Fruit fly (Drosophila melanogaster) whole organism, embryonic: ENCODE data around the gene CG7557.

ENCODE experiments used
- CG10565 ChIP-seq: fragments of 200-800 bp; sonication (Bioruptor generic); optimal IDR thresholded peaks from 3 replicates; lab custom pipeline; 2016; ENCODE audit warnings: missing biosample characterization, mild to moderate bottlenecking, missing genetic modification characterization
- CG10654 ChIP-seq: fragments of 200-800 bp; sonication (Bioruptor generic); optimal IDR thresholded peaks from 2 replicates; lab custom pipeline; 2016; ENCODE audit warnings: missing biosample characterization, missing genetic modification characterization
- CG12155 ChIP-seq: fragments of 200-800 bp; sonication (Bioruptor generic); optimal IDR thresholded peaks from 3 replicates; lab custom pipeline; 2016; ENCODE audit warnings: missing biosample characterization, missing genetic modification characterization
- CG12219 ChIP-seq: fragments of 200-800 bp; sonication (Bioruptor generic); optimal IDR thresholded peaks from 3 replicates; lab custom pipeline; 2018; ENCODE audit warnings: missing biosample characterization, mild to moderate bottlenecking, missing genetic modification characterization
- CG14441 ChIP-seq: fragments of 200-800 bp; sonication (Bioruptor generic); IDR thresholded peaks from 2 replicates; pipeline ENCODE4 v1.3.6; 2022; ENCODE audit warnings: missing biosample characterization, missing genetic modification characterization
- CG14667 ChIP-seq: fragments of 200-800 bp; sonication (Bioruptor generic); IDR thresholded peaks from 2 replicates; pipeline ENCODE4 v1.3.6; 2022; ENCODE audit warnings: missing biosample characterization, missing genetic modification characterization
- CG15269 ChIP-seq: fragments of 200-800 bp; sonication (Bioruptor generic); optimal IDR thresholded peaks from 2 replicates; lab custom pipeline; 2018; ENCODE audit warnings: missing biosample characterization, mild to moderate bottlenecking, missing genetic modification characterization, moderate library complexity
- CG17359 ChIP-seq: fragments of 200-800 bp; sonication (Bioruptor generic); optimal IDR thresholded peaks from 3 replicates; lab custom pipeline; 2018; ENCODE audit warnings: missing biosample characterization, mild to moderate bottlenecking, missing genetic modification characterization, moderate library complexity
- CG2889 ChIP-seq: fragments of 200-800 bp; sonication (Bioruptor generic); IDR thresholded peaks from 3 replicates; pipeline ENCODE4 v1.3.6; 2022; ENCODE audit warnings: missing biosample characterization, missing genetic modification characterization
- CG31388 ChIP-seq: fragments of 200-800 bp; sonication (Bioruptor generic); optimal IDR thresholded peaks from 2 replicates; lab custom pipeline; 2016; ENCODE audit warnings: missing biosample characterization, missing genetic modification characterization
- CG3163 ChIP-seq: fragments of 200-800 bp; sonication (Bioruptor generic); optimal IDR thresholded peaks from 3 replicates; lab custom pipeline; 2016; ENCODE audit warnings: missing biosample characterization, missing genetic modification characterization
- CG3281 ChIP-seq: fragments of 200-800 bp; sonication (Bioruptor generic); optimal IDR thresholded peaks from 3 replicates; lab custom pipeline; 2017; ENCODE audit warnings: missing biosample characterization, mild to moderate bottlenecking, missing genetic modification characterization
- CG34422 ChIP-seq: fragments of 200-800 bp; sonication (Bioruptor generic); IDR thresholded peaks from 3 replicates; pipeline ENCODE4 v1.3.6; 2022; ENCODE audit warnings: missing biosample characterization, missing genetic modification characterization
- CG3995 ChIP-seq: fragments of 200-800 bp; sonication (Bioruptor generic); optimal IDR thresholded peaks from 3 replicates; lab custom pipeline; 2016; ENCODE audit warnings: missing biosample characterization, missing genetic modification characterization
- CG8089 ChIP-seq: fragments of 200-800 bp; sonication (Bioruptor generic); optimal IDR thresholded peaks from 3 replicates; lab custom pipeline; 2016; ENCODE audit warnings: missing biosample characterization, missing genetic modification characterization
- CG8388 ChIP-seq: fragments of 200-800 bp; sonication (Bioruptor generic); optimal IDR thresholded peaks from 2 replicates; lab custom pipeline; 2019; ENCODE audit warnings: missing biosample characterization, mild to moderate bottlenecking, missing genetic modification characterization, moderate library complexity
- CG8924 ChIP-seq: fragments of 200-800 bp; optimal IDR thresholded peaks from 3 replicates; lab custom pipeline; 2019; ENCODE audit warnings: missing biosample characterization, mild to moderate bottlenecking, missing genetic modification characterization, moderate library complexity
- Deaf1 ChIP-seq: fragments of 200-800 bp; optimal IDR thresholded peaks from 3 replicates; lab custom pipeline; 2019; ENCODE audit warnings: missing biosample characterization, mild to moderate bottlenecking, missing genetic modification characterization, moderate library complexity
- Dip3 ChIP-seq: fragments of 200-800 bp; sonication (Bioruptor generic); optimal IDR thresholded peaks from 3 replicates; lab custom pipeline; 2016; ENCODE audit warnings: missing biosample characterization, missing genetic modification characterization
- HmgD ChIP-seq: fragments of 200-800 bp; sonication (Bioruptor generic); optimal IDR thresholded peaks from 3 replicates; lab custom pipeline; 2016; ENCODE audit warnings: missing biosample characterization, missing genetic modification characterization
- Hr78 ChIP-seq, 2 experiments: fragments of 200-800 bp in 1 of 2; fragments of >200 bp in 1 of 2; sonication (Bioruptor generic) in 1 of 2; optimal IDR thresholded peaks; 2 replicates each; lab custom pipeline; 2017 to 2019; ENCODE audit warnings: missing biosample characterization in 2 of 2, missing genetic modification characterization in 2 of 2, mild to moderate bottlenecking in 1 of 2, moderate library complexity in 1 of 2
- MBD-R2 ChIP-seq: fragments of 200-800 bp; sonication (Bioruptor generic); IDR thresholded peaks from 2 replicates; pipeline ENCODE4 v1.3.6; 2022; ENCODE audit warnings: missing biosample characterization, missing genetic modification characterization
- MTF-1 ChIP-seq: fragments of 200-800 bp; sonication (Bioruptor generic); optimal IDR thresholded peaks from 2 replicates; lab custom pipeline; 2018; ENCODE audit warnings: missing biosample characterization, mild to moderate bottlenecking, missing genetic modification characterization, borderline replicate concordance
- Med ChIP-seq: fragments of 200-800 bp; sonication (Bioruptor generic); peaks from one replicate; lab custom pipeline; 2016; ENCODE audit warnings: missing biosample characterization, missing genetic modification characterization, mild to moderate bottlenecking, inconsistent platforms, moderate library complexity
- Nf-YA ChIP-seq: fragments of 200-800 bp; sonication (Bioruptor generic); IDR thresholded peaks from 2 replicates; pipeline ENCODE4 v1.3.6; 2022; ENCODE audit warnings: missing biosample characterization, missing genetic modification characterization
- NfI ChIP-seq: fragments of 200-800 bp; sonication (Bioruptor generic); optimal IDR thresholded peaks from 3 replicates; lab custom pipeline; 2018; ENCODE audit warnings: missing biosample characterization, mild to moderate bottlenecking, missing genetic modification characterization, moderate library complexity
- Optix ChIP-seq: fragments of 200-800 bp; sonication (Bioruptor generic); IDR thresholded peaks from 3 replicates; pipeline ENCODE4 v1.3.6; 2022; ENCODE audit warnings: missing biosample characterization, missing genetic modification characterization
- Ptx1 ChIP-seq: fragments of 200-800 bp; sonication (Bioruptor generic); IDR thresholded peaks from 2 replicates; pipeline ENCODE4 v1.3.6; 2022; ENCODE audit warnings: missing biosample characterization, missing genetic modification characterization
- ab ChIP-seq: fragments of 200-800 bp; sonication (Bioruptor generic); optimal IDR thresholded peaks from 2 replicates; lab custom pipeline; 2016; ENCODE audit warnings: missing biosample characterization, missing genetic modification characterization
- abd-A ChIP-seq: fragments of 200-800 bp; sonication (Bioruptor generic); optimal IDR thresholded peaks from 3 replicates; lab custom pipeline; 2019; ENCODE audit warnings: missing biosample characterization, mild to moderate bottlenecking, missing genetic modification characterization, moderate library complexity
- aop ChIP-seq: fragments of 200-800 bp; sonication (Bioruptor generic); IDR thresholded peaks from 2 replicates; pipeline ENCODE4 v1.3.6; 2022; ENCODE audit warnings: missing biosample characterization, missing genetic modification characterization
- croc ChIP-seq: fragments of 200-800 bp; sonication (Bioruptor generic); conservative IDR thresholded peaks from 3 replicates; pipeline ENCODE4 v1.3.6; 2022; ENCODE audit warnings: missing biosample characterization, missing genetic modification characterization
- dan ChIP-seq: fragments of 200-800 bp; sonication (Bioruptor generic); IDR thresholded peaks from 2 replicates; pipeline ENCODE4 v1.3.6; 2022; ENCODE audit warnings: missing biosample characterization, missing genetic modification characterization
- disco-r ChIP-seq: fragments of 200-800 bp; sonication (Bioruptor generic); optimal IDR thresholded peaks from 2 replicates; lab custom pipeline; 2016; ENCODE audit warnings: missing biosample characterization, missing genetic modification characterization
- fd102C ChIP-seq: fragments of 200-800 bp; sonication (Bioruptor generic); optimal IDR thresholded peaks from 2 replicates; lab custom pipeline; 2018; ENCODE audit warnings: missing biosample characterization, mild to moderate bottlenecking, missing genetic modification characterization, moderate library complexity
- fd96Cb ChIP-seq: fragments of 200-800 bp; sonication (Bioruptor generic); optimal IDR thresholded peaks from 2 replicates; lab custom pipeline; 2018; ENCODE audit warnings: missing biosample characterization, mild to moderate bottlenecking, missing genetic modification characterization, moderate library complexity
- her ChIP-seq: fragments of 200-800 bp; sonication (Bioruptor generic); optimal IDR thresholded peaks from 2 replicates; lab custom pipeline; 2016; ENCODE audit warnings: missing biosample characterization, missing genetic modification characterization
- klu ChIP-seq: fragments of 200-800 bp; sonication (Bioruptor generic); IDR thresholded peaks from 2 replicates; pipeline ENCODE4 v1.3.6; 2022; ENCODE audit warnings: missing biosample characterization, missing genetic modification characterization
- knrl ChIP-seq: fragments of 200-800 bp; sonication (Bioruptor generic); IDR thresholded peaks from 3 replicates; pipeline ENCODE4 v1.3.6; 2022; ENCODE audit warnings: missing biosample characterization, missing genetic modification characterization; ENCODE audit not compliant: partially characterized antibody
- nerfin-1 ChIP-seq: fragments of 200-800 bp; sonication (Bioruptor generic); optimal IDR thresholded peaks from 3 replicates; lab custom pipeline; 2019; ENCODE audit warnings: missing biosample characterization, mild to moderate bottlenecking, missing genetic modification characterization, moderate library complexity
- peb ChIP-seq: fragments of 200-800 bp; sonication (Bioruptor generic); IDR thresholded peaks from 2 replicates; pipeline ENCODE4 v1.3.6; 2022; ENCODE audit warnings: missing biosample characterization, missing genetic modification characterization
- pros ChIP-seq: fragments of 200-800 bp; sonication (Bioruptor generic); optimal IDR thresholded peaks from 3 replicates; lab custom pipeline; 2019; ENCODE audit warnings: missing biosample characterization, mild to moderate bottlenecking, missing genetic modification characterization, moderate library complexity
- psq ChIP-seq: fragments of 200-800 bp; sonication (Bioruptor generic); optimal IDR thresholded peaks from 2 replicates; lab custom pipeline; 2017; ENCODE audit warnings: missing biosample characterization, missing genetic modification characterization
- schlank ChIP-seq: fragments of 200-800 bp; sonication (Bioruptor generic); optimal IDR thresholded peaks from 2 replicates; lab custom pipeline; 2018; ENCODE audit warnings: missing biosample characterization, mild to moderate bottlenecking, missing genetic modification characterization
- slbo ChIP-seq: fragments of 200-800 bp; sonication (Bioruptor generic); IDR thresholded peaks from 2 replicates; pipeline ENCODE4 v1.3.6; 2022; ENCODE audit warnings: missing biosample characterization, missing genetic modification characterization
- slou ChIP-seq: fragments of 200-800 bp; sonication (Bioruptor generic); optimal IDR thresholded peaks from 3 replicates; lab custom pipeline; 2016; ENCODE audit warnings: missing biosample characterization, missing genetic modification characterization
- slp2 ChIP-seq: fragments of 200-800 bp; sonication (Bioruptor generic); optimal IDR thresholded peaks from 2 replicates; lab custom pipeline; 2016; ENCODE audit warnings: missing biosample characterization, missing genetic modification characterization
- sna ChIP-seq: fragments of 200-800 bp; sonication (Bioruptor generic); IDR thresholded peaks from 2 replicates; pipeline ENCODE4 v1.3.6; 2022; ENCODE audit warnings: missing biosample characterization, missing genetic modification characterization; ENCODE audit not compliant: partially characterized antibody
- vnd ChIP-seq: fragments of 200-800 bp; sonication (Bioruptor generic); IDR thresholded peaks from 3 replicates; pipeline ENCODE4 v1.3.6; 2022; ENCODE audit warnings: missing biosample characterization, missing genetic modification characterization; ENCODE audit not compliant: partially characterized antibody
- wor ChIP-seq: fragments of 200-800 bp; sonication (Bioruptor generic); IDR thresholded peaks from 2 replicates; pipeline ENCODE4 v1.3.6; 2022; ENCODE audit warnings: missing biosample characterization, missing genetic modification characterization
- zf30C ChIP-seq: fragments of 200-800 bp; sonication (Bioruptor generic); optimal IDR thresholded peaks from 3 replicates; lab custom pipeline; 2018; ENCODE audit warnings: missing biosample characterization, mild to moderate bottlenecking, missing genetic modification characterization

The CG7557 gene

DNA sequence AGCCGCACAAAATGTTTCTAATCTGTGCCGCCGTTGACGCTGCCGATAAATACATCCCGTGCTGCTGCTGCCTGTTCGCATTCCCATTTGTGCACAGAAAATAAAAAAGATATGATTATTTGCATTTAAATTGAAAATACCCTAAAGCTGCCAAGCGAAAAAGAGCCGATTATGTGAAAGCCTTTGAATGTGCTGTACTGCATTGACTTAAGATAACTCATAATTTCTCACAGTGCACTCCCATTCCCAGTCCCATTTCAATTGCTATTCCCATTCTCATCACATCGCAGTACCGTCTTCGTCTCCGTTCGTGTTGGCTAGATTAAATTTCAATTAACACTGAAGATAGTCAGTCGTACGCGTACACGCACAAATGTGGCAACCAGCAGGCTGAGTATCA lies 4.0 kb downstream of the CG7557 start (continued):
- peak; percentile 76 for TF ChIP-seq Optix (GFP tag; lab: Robert Waterston, UW)
- peak; percentile 21; the same call in 1 of the 2 replicates for TF ChIP-seq MBD-R2 (GFP tag; lab: Robert Waterston, UW)
- no peak for TF ChIP-seq aop (GFP tag; lab: Robert Waterston, UW)
- TF ChIP-seq Med (GFP tag; lab: Kevin White, UChicago), result peak; percentile 91
- no peak for TF ChIP-seq slou (GFP tag; lab: Kevin White, UChicago)
- no peak for TF ChIP-seq psq
- TF ChIP-seq CG8089, result peak; percentile 21
- peak; percentile 75 for TF ChIP-seq slbo (GFP tag; lab: Robert Waterston, UW)
- no peak for TF ChIP-seq schlank (tag; lab: Kevin White, UChicago)
- TF ChIP-seq knrl (GFP tag; lab: Robert Waterston, UW), result no peak
- TF ChIP-seq ab, result no peak
- peak; percentile 2 for TF ChIP-seq Dip3 (GFP tag; lab: Kevin White, UChicago)
- no peak for TF ChIP-seq disco-r (GFP tag; lab: Kevin White, UChicago)
- TF ChIP-seq CG31388, result no peak
- peak; percentile 63; the same call in 1 of the 3 replicates for TF ChIP-seq CG34422 (GFP tag; lab: Robert Waterston, UW)
- TF ChIP-seq Hr78 (GFP tag; optimal IDR thresholded peaks at IDR 0.05; lab: Kevin White, UChicago), result no peak
- TF ChIP-seq sna (GFP tag; lab: Robert Waterston, UW), result no peak
- peak; percentile 54 for TF ChIP-seq slp2 (GFP tag; lab: Kevin White, UChicago)
- TF ChIP-seq CG12155 (GFP tag; lab: Kevin White, UChicago), result peak; percentile 21
- TF ChIP-seq fd102C (GFP tag; lab: Kevin White, UChicago), result no peak
- TF ChIP-seq Nf-YA, result no peak
- peak; percentile 61; the same call in 2 of the 3 replicates for TF ChIP-seq CG2889 (GFP tag; lab: Robert Waterston, UW)
- TF ChIP-seq klu (GFP tag; lab: Robert Waterston, UW), result no peak
- no peak for TF ChIP-seq HmgD (GFP tag; lab: Kevin White, UChicago)
- TF ChIP-seq nerfin-1 (tag; lab: Kevin White, UChicago), result no peak
- TF ChIP-seq croc (GFP tag; lab: Robert Waterston, UW), result peak; percentile 41; the same call in 2 of the 3 replicates
- TF ChIP-seq pros (GFP tag; lab: Kevin White, UChicago), result no peak
- TF ChIP-seq dan (GFP tag; lab: Robert Waterston, UW), result no peak
- no peak for TF ChIP-seq MTF-1 (GFP tag; lab: Kevin White, UChicago)
- TF ChIP-seq wor (GFP tag; lab: Robert Waterston, UW), result peak; percentile 54
- no peak for TF ChIP-seq NfI (GFP tag; lab: Kevin White, UChicago)
- TF ChIP-seq CG3995 (GFP tag; lab: Kevin White, UChicago), result no peak
- peak; percentile 56 for TF ChIP-seq CG14441
- TF ChIP-seq Ptx1 (GFP tag; lab: Robert Waterston, UW), result peak; percentile 59
- TF ChIP-seq CG8924 (tag; lab: Kevin White, UChicago), result peak; percentile 33
- peak; percentile 24 for TF ChIP-seq CG3281 (GFP tag; lab: Kevin White, UChicago)
- no peak for TF ChIP-seq CG12219 (GFP tag; lab: Kevin White, UChicago)
- TF ChIP-seq zf30C (GFP tag; lab: Kevin White, UChicago), result no peak
- peak; percentile 7 for TF ChIP-seq her (GFP tag; lab: Kevin White, UChicago)
- peak; percentile 40 for TF ChIP-seq CG15269 (tag; lab: Kevin White, UChicago)
- TF ChIP-seq abd-A (tag; lab: Kevin White, UChicago), result no peak
- no peak for TF ChIP-seq vnd
- no peak for TF ChIP-seq CG10565
- no peak for TF ChIP-seq Deaf1
- peak; percentile 50; the same call in 1 of the 2 replicates for TF ChIP-seq CG14667
- TF ChIP-seq CG3163 (GFP tag; lab: Kevin White, UChicago), result no peak
- TF ChIP-seq CG8388, result peak; percentile 37
- peak; percentile 62 for TF ChIP-seq fd96Cb (tag; lab: Kevin White, UChicago)
- peak; percentile 52 for TF ChIP-seq CG17359 (tag; lab: Kevin White, UChicago)
- no peak for TF ChIP-seq peb (GFP tag; lab: Robert Waterston, UW)
- TF ChIP-seq CG10654 (GFP tag; lab: Kevin White, UChicago), result peak; percentile 1
